Worm (Caenorhabditis elegans) whole organism, L4 larva: ENCODE results near the gene npr-15.
A peak's percentile ranks its signal among the peaks of the same experiment; 100 is the strongest.

ENCODE experiments used
- D1046.2 ChIP-seq: fragments of 200-800 bp; sonication (Bioruptor generic); IDR thresholded peaks from 2 replicates; pipeline ENCODE4 v1.3.6; 2022; ENCODE audit warnings: missing genetic modification characterization, missing compliant biosample characterization
- F26F4.8 ChIP-seq: fragments of 200-800 bp; sonication (Bioruptor generic); conservative IDR thresholded peaks from 2 replicates; pipeline ENCODE4 v1.3.6; 2022; ENCODE audit warnings: missing genetic modification characterization, missing compliant biosample characterization
- F37D6.2 ChIP-seq: sonication (generic microtip); optimal IDR thresholded peaks from 2 replicates; lab custom pipeline; 2016; ENCODE audit warnings: mild to moderate bottlenecking, missing genetic modification characterization, missing compliant biosample characterization
- F49E8.2 ChIP-seq: sonication (generic microtip); optimal IDR thresholded peaks from 2 replicates; lab custom pipeline; 2016; ENCODE audit warnings: missing compliant biosample characterization, mild to moderate bottlenecking, missing genetic modification characterization, borderline replicate concordance
- R02D3.7 ChIP-seq: fragments of 150-350 bp; sonication (generic microtip); optimal IDR thresholded peaks from 3 replicates; lab custom pipeline; 2014; ENCODE audit warnings: missing biosample characterization, missing genetic modification characterization
- Y48G9A.11 ChIP-seq: fragments of 200-800 bp; sonication (Bioruptor generic); IDR thresholded peaks from 2 replicates; pipeline ENCODE4 v1.3.6; 2022; ENCODE audit warnings: missing genetic modification reagents, missing genetic modification characterization, missing compliant biosample characterization
- Y75B8A.6 ChIP-seq: fragments of 200-800 bp; sonication (Bioruptor generic); IDR thresholded peaks from 2 replicates; pipeline ENCODE4 v1.3.6; 2022; ENCODE audit warnings: missing genetic modification reagents, missing genetic modification characterization, missing compliant biosample characterization
- ZK337.2 ChIP-seq: fragments of 200-800 bp; sonication (Bioruptor generic); IDR thresholded peaks from 2 replicates; pipeline ENCODE4 v1.3.6; 2022; ENCODE audit warnings: missing genetic modification reagents, missing genetic modification characterization, missing compliant biosample characterization
- aly-2 ChIP-seq: sonication (generic microtip); optimal IDR thresholded peaks from 2 replicates; lab custom pipeline; 2018; ENCODE audit warnings: missing biosample characterization, missing genetic modification characterization
- attf-4 ChIP-seq: sonication (generic microtip); optimal IDR thresholded peaks from 3 replicates; lab custom pipeline; 2017; ENCODE audit warnings: missing biosample characterization, missing genetic modification characterization
- ceh-32 ChIP-seq: sonication (generic microtip); optimal IDR thresholded peaks from 2 replicates; lab custom pipeline; 2016; ENCODE audit warnings: mild to moderate bottlenecking, missing genetic modification characterization, missing compliant biosample characterization; ENCODE audit not compliant: poor library complexity
- ces-1 ChIP-seq: fragments of 150-350 bp; sonication (generic microtip); optimal IDR thresholded peaks from 4 replicates; lab custom pipeline; 2014; ENCODE audit warnings: missing biosample characterization, missing genetic modification reagents, missing genetic modification characterization
- ctbp-1 ChIP-seq: fragments of 200-800 bp; sonication (Bioruptor generic); IDR thresholded peaks from 2 replicates; pipeline ENCODE4 v1.3.6; 2022; ENCODE audit warnings: missing genetic modification reagents, missing genetic modification characterization, missing compliant biosample characterization
- daf-16 ChIP-seq, 3 experiments: sonication (generic microtip); optimal IDR thresholded peaks; 2 replicates each; lab custom pipeline; 2016 to 2017; ENCODE audit warnings: missing genetic modification characterization in 3 of 3, missing genetic modification reagents in 3 of 3, mild to moderate bottlenecking in 2 of 3, missing compliant biosample characterization in 2 of 3, missing biosample characterization in 1 of 3, moderate library complexity in 1 of 3
- daf-8 ChIP-seq: fragments of 200-800 bp; sonication (Bioruptor generic); IDR thresholded peaks from 2 replicates; pipeline ENCODE4 v1.3.6; 2022; ENCODE audit warnings: missing genetic modification characterization, missing compliant biosample characterization
- dmd-6 ChIP-seq: fragments of 200-800 bp; sonication (Bioruptor generic); IDR thresholded peaks from 2 replicates; pipeline ENCODE4 v1.3.6; 2022; ENCODE audit warnings: missing genetic modification reagents, missing genetic modification characterization, missing compliant biosample characterization
- dmd-9 ChIP-seq: fragments of 200-800 bp; sonication (Bioruptor generic); IDR thresholded peaks from 2 replicates; pipeline ENCODE4 v1.3.6; 2022; ENCODE audit warnings: missing genetic modification reagents, missing genetic modification characterization, missing compliant biosample characterization
- dpl-1 ChIP-seq: fragments of 150-350 bp; optimal IDR thresholded peaks from 2 replicates; lab custom pipeline; 2014; ENCODE audit warnings: missing biosample characterization, missing genetic modification reagents, missing genetic modification characterization
- egl-27 ChIP-seq: sonication (generic microtip); optimal IDR thresholded peaks from 3 replicates; lab custom pipeline; 2017; ENCODE audit warnings: missing biosample characterization, missing genetic modification reagents, missing genetic modification characterization
- fkh-10 ChIP-seq: fragments of 150-350 bp; optimal IDR thresholded peaks from 2 replicates; lab custom pipeline; 2014; ENCODE audit warnings: missing biosample characterization, missing genetic modification reagents, missing genetic modification characterization
- hlh-11 ChIP-seq: fragments of 200-800 bp; sonication (Bioruptor generic); optimal IDR thresholded peaks from 2 replicates; lab custom pipeline; 2018; ENCODE audit warnings: mild to moderate bottlenecking, missing genetic modification characterization, missing compliant biosample characterization
- hlh-30 ChIP-seq: sonication (generic microtip); optimal IDR thresholded peaks from 2 replicates; lab custom pipeline; 2017; ENCODE audit warnings: antibody characterized with exemption, mild to moderate bottlenecking, missing genetic modification characterization, missing compliant biosample characterization; ENCODE audit not compliant: insufficient read depth
- hmg-1.1 ChIP-seq: fragments of 200-800 bp; sonication (Bioruptor generic); IDR thresholded peaks from 2 replicates; pipeline ENCODE4 v1.3.6; 2022; ENCODE audit warnings: missing genetic modification reagents, missing genetic modification characterization, missing compliant biosample characterization
- jun-1 ChIP-seq: fragments of 150-350 bp; optimal IDR thresholded peaks from 2 replicates; lab custom pipeline; 2014; ENCODE audit warnings: missing biosample characterization, missing genetic modification reagents, missing genetic modification characterization
- lin-1 ChIP-seq: fragments of 200-800 bp; sonication (Bioruptor generic); IDR thresholded peaks from 2 replicates; pipeline ENCODE4 v1.3.6; 2022; ENCODE audit warnings: missing genetic modification reagents, missing genetic modification characterization, missing compliant biosample characterization
- lin-15B ChIP-seq: fragments of 150-350 bp; sonication (generic microtip); optimal IDR thresholded peaks from 3 replicates; lab custom pipeline; 2014; ENCODE audit warnings: missing biosample characterization, missing genetic modification characterization
- lin-29 ChIP-seq: fragments of 200-800 bp; sonication (Bioruptor generic); IDR thresholded peaks from 2 replicates; pipeline ENCODE4 v1.3.6; 2022; ENCODE audit warnings: missing genetic modification reagents, missing genetic modification characterization, missing compliant biosample characterization
- lin-38 ChIP-seq: fragments of 200-800 bp; sonication (Bioruptor generic); IDR thresholded peaks from 2 replicates; pipeline ENCODE4 v1.3.6; 2022; ENCODE audit warnings: missing genetic modification reagents, missing genetic modification characterization, missing compliant biosample characterization
- lir-3 ChIP-seq: sonication (generic microtip); optimal IDR thresholded peaks from 2 replicates; lab custom pipeline; 2016; ENCODE audit warnings: mild to moderate bottlenecking, missing genetic modification characterization, missing compliant biosample characterization
- lsy-2 ChIP-seq, 2 experiments: fragments of 150-350 bp in 1 of 2; sonication (generic microtip) in 1 of 2; optimal IDR thresholded peaks; 2 replicates each; lab custom pipeline; 2014 to 2017; ENCODE audit warnings: missing biosample characterization in 2 of 2, missing genetic modification characterization in 2 of 2
- mep-1 ChIP-seq: fragments of 150-350 bp; sonication (generic microtip); optimal IDR thresholded peaks from 3 replicates; lab custom pipeline; 2014; ENCODE audit warnings: missing biosample characterization, missing genetic modification characterization
- mes-2 ChIP-seq: sonication (generic microtip); optimal IDR thresholded peaks from 2 replicates; lab custom pipeline; 2016; ENCODE audit warnings: missing genotype, mild to moderate bottlenecking, missing genetic modification characterization, missing compliant biosample characterization; ENCODE audit not compliant: poor library complexity, severe bottlenecking
- nhr-111 ChIP-seq: fragments of 200-800 bp; sonication (Bioruptor generic); optimal IDR thresholded peaks from 2 replicates; lab custom pipeline; 2018; ENCODE audit warnings: mild to moderate bottlenecking, missing genetic modification characterization, missing compliant biosample characterization
- nhr-25 ChIP-seq: sonication (generic microtip); optimal IDR thresholded peaks from 2 replicates; lab custom pipeline; 2017; ENCODE audit warnings: missing genetic modification characterization, mild to moderate bottlenecking, missing compliant biosample characterization, antibody characterized with exemption, moderate library complexity, borderline replicate concordance; ENCODE audit not compliant: insufficient read depth
- nhr-28 ChIP-seq: fragments of 150-350 bp; optimal IDR thresholded peaks from 2 replicates; lab custom pipeline; 2014; ENCODE audit warnings: missing biosample characterization, missing genetic modification characterization
- nhr-6 ChIP-seq: fragments of 150-350 bp; optimal IDR thresholded peaks from 2 replicates; lab custom pipeline; 2014; ENCODE audit warnings: missing biosample characterization, missing genetic modification characterization
- rbr-2 ChIP-seq: sonication (generic microtip); optimal IDR thresholded peaks from 2 replicates; lab custom pipeline; 2016; ENCODE audit warnings: missing genotype, missing genetic modification characterization, missing compliant biosample characterization
- sdz-12 ChIP-seq: fragments of 200-800 bp; sonication (Bioruptor generic); optimal IDR thresholded peaks from 2 replicates; lab custom pipeline; 2018; ENCODE audit warnings: mild to moderate bottlenecking, missing genetic modification characterization, missing compliant biosample characterization
- skn-1 ChIP-seq: fragments of 150-350 bp; optimal IDR thresholded peaks from 2 replicates; lab custom pipeline; 2014; ENCODE audit warnings: missing biosample characterization, missing genetic modification characterization
- snpc-1.2 ChIP-seq: fragments of 200-800 bp; sonication (Bioruptor generic); IDR thresholded peaks from 2 replicates; pipeline ENCODE4 v1.3.6; 2022; ENCODE audit warnings: missing genetic modification reagents, missing genetic modification characterization, missing compliant biosample characterization
- snpc-4 ChIP-seq: fragments of 150-350 bp; optimal IDR thresholded peaks from 2 replicates; lab custom pipeline; 2014; ENCODE audit warnings: missing biosample characterization, missing genetic modification characterization
- unc-39 ChIP-seq: sonication (generic microtip); optimal IDR thresholded peaks from 2 replicates; lab custom pipeline; 2017; ENCODE audit warnings: missing biosample characterization, missing genetic modification characterization
- unc-62 ChIP-seq, 3 experiments: fragments of 150-350 bp in 1 of 3; sonication (generic microtip); optimal IDR thresholded peaks in 2 of 3; peaks in 1 of 3; 1 replicate in 1 of 3; 2 replicates in 2 of 3; lab custom pipeline; 2014 to 2017; ENCODE audit warnings: missing biosample characterization in 3 of 3, missing genetic modification characterization in 3 of 3, missing genetic modification reagents in 3 of 3, missing genotype in 1 of 3
- zag-1 ChIP-seq: fragments of 150-350 bp; optimal IDR thresholded peaks from 2 replicates; lab custom pipeline; 2014; ENCODE audit warnings: missing biosample characterization, missing genetic modification characterization
- zip-11 ChIP-seq: fragments of 200-800 bp; sonication (Bioruptor generic); IDR thresholded peaks from 2 replicates; pipeline ENCODE4 v1.3.6; 2022; ENCODE audit warnings: missing genetic modification characterization, missing compliant biosample characterization
- zip-2 ChIP-seq: fragments of 150-350 bp; optimal IDR thresholded peaks from 2 replicates; lab custom pipeline; 2014; ENCODE audit warnings: missing biosample characterization, missing genetic modification characterization
- ztf-7 ChIP-seq: fragments of 150-350 bp; optimal IDR thresholded peaks from 2 replicates; lab custom pipeline; 2014; ENCODE audit warnings: missing biosample characterization, missing genetic modification characterization

Gene npr-15

DNA sequence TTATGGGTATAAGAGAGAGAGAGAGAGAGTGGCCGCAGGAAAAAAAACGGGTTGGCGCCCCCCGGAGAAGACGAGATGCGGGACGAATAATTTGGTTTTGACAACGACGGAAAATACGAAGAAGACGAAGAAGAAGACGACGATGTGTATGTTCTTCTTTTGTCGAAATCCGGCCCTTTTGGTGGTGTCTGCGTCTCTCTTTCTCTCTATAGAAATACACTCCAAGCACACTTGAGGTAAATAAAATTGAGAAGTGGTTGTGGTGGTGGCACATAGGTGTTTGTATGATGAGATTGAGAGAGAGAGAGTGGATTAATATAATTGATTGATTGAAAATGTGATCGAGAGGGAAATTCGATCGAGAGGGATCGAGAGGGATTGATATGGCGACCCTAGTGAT is 21.6 kb downstream of the npr-15 start:
- TF ChIP-seq nhr-6 (tag; lab: Kevin White, UChicago) (no peak), ces-1 (GFP tag; lab: Kevin White, UChicago) (no peak), nhr-28 (tag; lab: Kevin White, UChicago) (peak; percentile 21), hmg-1.1 (peak; percentile 37; the same call in 1 of the 2 replicates), hlh-30 (peak; percentile 9), aly-2 (no peak), mep-1 (tag; lab: Kevin White, UChicago) (peak; percentile 47), hlh-11 (tag; lab: Kevin White, UChicago) (peak; percentile 24), lsy-2 (tag; optimal IDR thresholded peaks at IDR 0.05; lab: Kevin White, UChicago) (peak in 1 of 2 experiments; percentile 37), zip-2 (tag; lab: Kevin White, UChicago) (no peak), lir-3 (tag; lab: Kevin White, UChicago) (no peak), lin-15B (tag; lab: Kevin White, UChicago) (no peak), D1046.2 (GFP tag; lab: Robert Waterston, UW) (no peak), nhr-25 (tag; lab: Kevin White, UChicago) (peak; percentile 20), daf-8 (GFP tag; lab: Robert Waterston, UW) (no peak), F37D6.2 (no peak), nhr-111 (GFP tag; lab: Kevin White, UChicago) (no peak), lin-1 (GFP tag; lab: Robert Waterston, UW) (no peak), Y48G9A.11 (no peak), lin-38 (GFP tag; lab: Robert Waterston, UW) (no peak), R02D3.7 (tag; lab: Kevin White, UChicago) (no peak), mes-2 (tag; lab: Kevin White, UChicago) (no peak), dmd-9 (GFP tag; lab: Robert Waterston, UW) (no peak), Y75B8A.6 (no peak), F26F4.8 (GFP tag; lab: Robert Waterston, UW) (no peak), attf-4 (tag; lab: Kevin White, UChicago) (no peak), daf-16 (GFP tag; optimal IDR thresholded peaks at IDR 0.05; lab: Kevin White, UChicago) (no peak), daf-16 (tag; optimal IDR thresholded peaks at IDR 0.05; lab: Kevin White, UChicago) (no peak), rbr-2 (tag; lab: Kevin White, UChicago) (peak; percentile 40), snpc-1.2 (GFP tag; lab: Robert Waterston, UW) (no peak), fkh-10 (GFP tag; lab: Kevin White, UChicago) (peak; percentile 41), dpl-1 (no peak), egl-27 (tag; lab: Kevin White, UChicago) (no peak), ZK337.2 (GFP tag; lab: Robert Waterston, UW) (no peak), dmd-6 (GFP tag; lab: Robert Waterston, UW) (0 out of 2 replicates have a peak, but pooled peaks have one; percentile 7), jun-1 (tag; lab: Kevin White, UChicago) (no peak), lin-29 (GFP tag; lab: Robert Waterston, UW) (no peak), F49E8.2 (tag; lab: Kevin White, UChicago) (no peak), skn-1 (tag; lab: Kevin White, UChicago) (no peak), ztf-7 (tag; lab: Kevin White, UChicago) (no peak), ceh-32 (tag; lab: Kevin White, UChicago) (no peak), snpc-4 (tag; lab: Kevin White, UChicago) (no peak), ctbp-1 (GFP tag; lab: Robert Waterston, UW) (no peak), unc-39 (tag; lab: Kevin White, UChicago) (no peak), unc-62 (GFP tag; optimal IDR thresholded peaks at IDR 0.05 in 1 of 2; lab: Kevin White, UChicago) (no peak), unc-62 (tag; optimal IDR thresholded peaks at IDR 0.05; lab: Kevin White, UChicago) (no peak), sdz-12 (GFP tag; lab: Kevin White, UChicago) (no peak), zag-1 (tag; lab: Kevin White, UChicago) (no peak), zip-11 (GFP tag; lab: Robert Waterston, UW) (no peak)
